Worm (Caenorhabditis elegans) whole organism, late embryonic: ENCODE measurements around the gene F16F9.1.

Experiments
- C08G9.2 ChIP-seq: sonication (generic microtip); optimal IDR thresholded peaks from 2 replicates; lab custom pipeline; 2016; ENCODE audit warnings: mild to moderate bottlenecking, missing genetic modification characterization, moderate library complexity, missing compliant biosample characterization
- C38D4.7 ChIP-seq: fragments of 200-800 bp; sonication (Bioruptor generic); optimal IDR thresholded peaks from 2 replicates; lab custom pipeline; 2018; ENCODE audit warnings: mild to moderate bottlenecking, missing genetic modification characterization, moderate library complexity, missing compliant biosample characterization
- F13H6.1 ChIP-seq: sonication (generic microtip); optimal IDR thresholded peaks from 2 replicates; lab custom pipeline; 2016; ENCODE audit warnings: missing genetic modification characterization, missing compliant biosample characterization
- K02D7.2 ChIP-seq: sonication (generic microtip); optimal IDR thresholded peaks from 2 replicates; lab custom pipeline; 2017; ENCODE audit warnings: mild to moderate bottlenecking, missing genetic modification characterization, missing compliant biosample characterization
- K09A11.1 ChIP-seq: sonication (generic microtip); optimal IDR thresholded peaks from 2 replicates; lab custom pipeline; 2017; ENCODE audit warnings: antibody characterized with exemption, mild to moderate bottlenecking, missing genetic modification characterization, missing compliant biosample characterization; ENCODE audit not compliant: insufficient read depth
- Y22D7AL.16 ChIP-seq: sonication (generic microtip); optimal IDR thresholded peaks from 2 replicates; lab custom pipeline; 2016; ENCODE audit warnings: missing genetic modification characterization, missing compliant biosample characterization
- ahr-1 ChIP-seq: sonication (generic microtip); optimal IDR thresholded peaks from 2 replicates; lab custom pipeline; 2016; ENCODE audit warnings: missing genetic modification characterization, missing compliant biosample characterization
- ama-1 ChIP-seq: fragments of 150-350 bp; optimal IDR thresholded peaks from 2 replicates; lab custom pipeline; 2014
- ceh-19 ChIP-seq: fragments of 200-800 bp; sonication (Bioruptor generic); optimal IDR thresholded peaks from 2 replicates; lab custom pipeline; 2018; ENCODE audit warnings: mild to moderate bottlenecking, missing genetic modification characterization, missing compliant biosample characterization
- ceh-2 ChIP-seq: sonication (generic microtip); optimal IDR thresholded peaks from 2 replicates; lab custom pipeline; 2016; ENCODE audit warnings: missing genotype, missing genetic modification characterization, missing compliant biosample characterization
- ceh-30 ChIP-seq: fragments of 150-350 bp; optimal IDR thresholded peaks from 2 replicates; lab custom pipeline; 2014; ENCODE audit warnings: missing biosample characterization, missing genetic modification characterization
- ceh-31 ChIP-seq: sonication (generic microtip); optimal IDR thresholded peaks from 2 replicates; lab custom pipeline; 2016; ENCODE audit warnings: missing genetic modification characterization, missing compliant biosample characterization
- ceh-34 ChIP-seq: sonication (generic microtip); optimal IDR thresholded peaks from 2 replicates; lab custom pipeline; 2016; ENCODE audit warnings: mild to moderate bottlenecking, missing genetic modification characterization, missing compliant biosample characterization
- ceh-45 ChIP-seq: fragments of 200-800 bp; sonication (Bioruptor generic); IDR thresholded peaks from 2 replicates; pipeline ENCODE4 v1.3.6; 2022; ENCODE audit warnings: missing genetic modification reagents, missing genetic modification characterization, missing compliant biosample characterization
- ceh-48 ChIP-seq: sonication (generic microtip); optimal IDR thresholded peaks from 2 replicates; lab custom pipeline; 2016; ENCODE audit warnings: missing genetic modification characterization, inconsistent platforms, missing compliant biosample characterization
- ceh-9 ChIP-seq: sonication (generic microtip); optimal IDR thresholded peaks from 2 replicates; lab custom pipeline; 2016; ENCODE audit warnings: mild to moderate bottlenecking, missing genetic modification characterization, inconsistent platforms, missing compliant biosample characterization
- che-1 ChIP-seq: sonication (generic microtip); optimal IDR thresholded peaks from 2 replicates; lab custom pipeline; 2016; ENCODE audit warnings: mild to moderate bottlenecking, missing genetic modification characterization, missing compliant biosample characterization
- dve-1 ChIP-seq: sonication (generic microtip); optimal IDR thresholded peaks from 2 replicates; lab custom pipeline; 2017; ENCODE audit warnings: antibody characterized with exemption, mild to moderate bottlenecking, missing genetic modification characterization, missing compliant biosample characterization
- elt-4 ChIP-seq: sonication (generic microtip); optimal IDR thresholded peaks from 2 replicates; lab custom pipeline; 2016; ENCODE audit warnings: missing genetic modification characterization, missing compliant biosample characterization
- ets-4 ChIP-seq: sonication (generic microtip); optimal IDR thresholded peaks from 2 replicates; lab custom pipeline; 2016; ENCODE audit warnings: missing genetic modification characterization, missing compliant biosample characterization
- fax-1 ChIP-seq: sonication (generic microtip); optimal IDR thresholded peaks from 2 replicates; lab custom pipeline; 2016; ENCODE audit warnings: missing genotype, missing genetic modification characterization, missing compliant biosample characterization
- fkh-10 ChIP-seq: fragments of 150-350 bp; optimal IDR thresholded peaks from 2 replicates; lab custom pipeline; 2014; ENCODE audit warnings: missing biosample characterization, missing genetic modification reagents, missing genetic modification characterization
- hlh-13 ChIP-seq: fragments of 200-800 bp; sonication (Bioruptor generic); optimal IDR thresholded peaks from 2 replicates; lab custom pipeline; 2018; ENCODE audit warnings: mild to moderate bottlenecking, missing genetic modification characterization, missing compliant biosample characterization
- hlh-15 ChIP-seq: sonication (generic microtip); optimal IDR thresholded peaks from 2 replicates; lab custom pipeline; 2016; ENCODE audit warnings: missing genetic modification characterization, missing compliant biosample characterization
- hlh-30 ChIP-seq: sonication (generic microtip); optimal IDR thresholded peaks from 2 replicates; lab custom pipeline; 2017; ENCODE audit warnings: antibody characterized with exemption, missing genetic modification characterization, missing compliant biosample characterization; ENCODE audit not compliant: insufficient read depth
- hlh-6 ChIP-seq: sonication (generic microtip); optimal IDR thresholded peaks from 2 replicates; lab custom pipeline; 2016; ENCODE audit warnings: missing genotype, missing genetic modification characterization, missing compliant biosample characterization
- hlh-8 ChIP-seq: sonication (generic microtip); optimal IDR thresholded peaks from 2 replicates; lab custom pipeline; 2016; ENCODE audit warnings: missing genotype, missing genetic modification characterization, missing compliant biosample characterization
- lin-11 ChIP-seq: fragments of 200-800 bp; sonication (Bioruptor generic); optimal IDR thresholded peaks from 2 replicates; lab custom pipeline; 2018; ENCODE audit warnings: mild to moderate bottlenecking, missing genetic modification characterization, missing compliant biosample characterization
- mec-3 ChIP-seq: sonication (generic microtip); optimal IDR thresholded peaks from 2 replicates; lab custom pipeline; 2016; ENCODE audit warnings: borderline replicate concordance, missing genetic modification characterization, missing compliant biosample characterization
- nfya-1 ChIP-seq: sonication (generic microtip); optimal IDR thresholded peaks from 2 replicates; lab custom pipeline; 2017; ENCODE audit warnings: missing genetic modification characterization, mild to moderate bottlenecking, missing compliant biosample characterization, antibody characterized with exemption, moderate library complexity
- nhr-232 ChIP-seq: sonication (generic microtip); optimal IDR thresholded peaks from 2 replicates; lab custom pipeline; 2016; ENCODE audit warnings: missing genetic modification characterization, missing compliant biosample characterization
- npax-4 ChIP-seq: sonication (generic microtip); optimal IDR thresholded peaks from 2 replicates; lab custom pipeline; 2016; ENCODE audit warnings: missing genetic modification characterization, missing compliant biosample characterization
- odd-2 ChIP-seq: sonication (generic microtip); optimal IDR thresholded peaks from 2 replicates; lab custom pipeline; 2017; ENCODE audit warnings: antibody characterized with exemption, mild to moderate bottlenecking, missing genetic modification characterization, missing compliant biosample characterization
- pat-9 ChIP-seq: fragments of 200-800 bp; sonication (Bioruptor generic); optimal IDR thresholded peaks from 2 replicates; lab custom pipeline; 2018; ENCODE audit warnings: mild to moderate bottlenecking, missing genetic modification characterization, moderate library complexity, missing compliant biosample characterization
- pax-1 ChIP-seq: fragments of 150-350 bp; optimal IDR thresholded peaks from 2 replicates; lab custom pipeline; 2014; ENCODE audit warnings: missing biosample characterization, missing genetic modification characterization
- pqm-1 ChIP-seq: sonication (generic microtip); optimal IDR thresholded peaks from 2 replicates; lab custom pipeline; 2016; ENCODE audit warnings: missing genetic modification characterization, missing compliant biosample characterization
- ref-2 ChIP-seq: sonication (generic microtip); optimal IDR thresholded peaks from 2 replicates; lab custom pipeline; 2016; ENCODE audit warnings: missing genetic modification characterization, missing compliant biosample characterization
- rnt-1 ChIP-seq: sonication (generic microtip); optimal IDR thresholded peaks from 2 replicates; lab custom pipeline; 2016; ENCODE audit warnings: missing genetic modification characterization, missing compliant biosample characterization
- sox-4 ChIP-seq: sonication (generic microtip); optimal IDR thresholded peaks from 2 replicates; lab custom pipeline; 2017; ENCODE audit warnings: mild to moderate bottlenecking, missing genetic modification characterization, inconsistent platforms, missing compliant biosample characterization
- tbx-2 ChIP-seq: sonication (generic microtip); optimal IDR thresholded peaks from 2 replicates; lab custom pipeline; 2016; ENCODE audit warnings: missing genetic modification characterization, missing compliant biosample characterization
- tbx-7 ChIP-seq: sonication (generic microtip); optimal IDR thresholded peaks from 2 replicates; lab custom pipeline; 2016; ENCODE audit warnings: missing genotype, missing genetic modification characterization, missing compliant biosample characterization
- ttx-3 ChIP-seq: sonication (generic microtip); optimal IDR thresholded peaks from 2 replicates; lab custom pipeline; 2016; ENCODE audit warnings: missing genetic modification reagents, missing genetic modification characterization, missing compliant biosample characterization
- unc-3 ChIP-seq, 2 experiments: fragments of 200-800 bp in 1 of 2; sonication (Bioruptor generic) in 1 of 2; sonication (generic microtip) in 1 of 2; conservative IDR thresholded peaks in 1 of 2; optimal IDR thresholded peaks in 1 of 2; 2 replicates each; pipeline versions ENCODE4 v1.3.6 to Lab custom; 2016 to 2022; ENCODE audit warnings: missing compliant biosample characterization in 2 of 2, missing genetic modification characterization in 2 of 2, missing genetic modification reagents in 1 of 2
- unc-42 ChIP-seq: sonication (generic microtip); optimal IDR thresholded peaks from 2 replicates; lab custom pipeline; 2016; ENCODE audit warnings: missing genotype, missing genetic modification characterization, missing compliant biosample characterization
- unc-55 ChIP-seq: sonication (generic microtip); optimal IDR thresholded peaks from 2 replicates; lab custom pipeline; 2017; ENCODE audit warnings: missing biosample characterization, missing genetic modification reagents, missing genetic modification characterization
- unc-86 ChIP-seq: sonication (generic microtip); optimal IDR thresholded peaks from 2 replicates; lab custom pipeline; 2016; ENCODE audit warnings: missing genetic modification characterization, missing compliant biosample characterization
- zip-5 ChIP-seq: sonication (generic microtip); optimal IDR thresholded peaks from 2 replicates; lab custom pipeline; 2016; ENCODE audit warnings: missing genetic modification characterization, missing compliant biosample characterization
- ztf-16 ChIP-seq: sonication (generic microtip); optimal IDR thresholded peaks from 2 replicates; lab custom pipeline; 2017; ENCODE audit warnings: missing genetic modification characterization, missing compliant biosample characterization

F16F9.1 gene

DNA sequence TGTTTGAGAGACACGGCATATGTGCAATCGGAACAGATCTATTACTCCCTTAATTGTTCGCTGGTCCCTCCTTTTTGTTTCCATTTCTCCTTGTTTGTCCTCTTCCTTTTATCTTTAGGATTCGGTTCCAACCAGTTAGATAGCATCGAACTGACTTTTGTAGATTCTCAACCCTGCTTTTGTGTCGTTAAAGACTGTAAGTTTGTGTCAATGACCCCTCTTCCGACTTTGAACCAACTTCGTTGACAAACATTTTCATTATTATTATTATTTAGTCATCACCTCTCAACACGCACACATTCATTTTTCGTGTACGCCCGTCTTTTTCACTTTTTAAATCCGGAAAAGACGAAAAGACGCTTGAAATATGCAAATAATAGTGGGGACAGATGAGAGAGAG lies at the start of gene F16F9.1:
Gene F16F9.1, plus strand, starts transcription at position 301 of the 400 bp plus-strand sequence.
- TF ChIP-seq ahr-1 (tag; lab: Kevin White, UChicago) (no peak), lin-11 (no peak), ceh-45 (no peak), elt-4 (tag; lab: Kevin White, UChicago) (no peak), ceh-2 (tag; lab: Kevin White, UChicago) (no peak), dve-1 (tag; lab: Kevin White, UChicago) (no peak), ets-4 (no peak)

DNA sequence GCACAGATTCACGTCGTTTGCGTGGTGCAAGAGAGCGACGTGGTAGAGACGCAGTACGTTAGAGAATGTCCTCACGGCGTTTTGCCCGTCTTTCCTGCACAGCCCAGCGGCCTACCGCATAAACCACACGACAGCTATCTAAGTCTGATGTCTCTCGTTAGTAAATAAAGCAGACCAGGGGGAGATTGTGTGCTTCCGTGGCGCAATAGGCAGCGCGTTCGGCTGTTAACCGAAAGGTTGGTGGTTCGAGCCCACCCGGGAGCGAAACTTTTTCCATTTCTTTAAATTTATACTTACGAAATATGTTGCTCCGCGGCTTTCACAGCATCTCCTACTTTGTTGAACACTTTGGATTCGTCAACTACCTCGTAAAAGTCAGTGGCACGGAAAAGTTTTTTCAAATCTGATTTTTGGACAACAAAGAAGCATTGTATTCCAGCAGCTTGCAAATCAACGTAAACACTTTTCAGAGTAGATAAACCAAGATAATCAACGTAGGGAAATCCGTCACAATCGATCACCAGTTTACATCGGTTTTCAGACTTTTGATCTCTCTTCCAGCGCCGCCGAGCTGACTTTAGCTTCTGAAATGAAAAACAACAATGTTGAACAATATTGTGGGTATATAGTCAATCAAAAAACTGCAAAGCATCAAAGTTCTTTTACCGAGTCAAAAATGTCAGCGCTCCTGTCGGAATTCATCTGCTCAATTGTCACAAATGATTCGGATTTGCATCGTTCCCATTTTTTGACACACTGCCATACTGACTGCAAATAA lies 41.7 kb upstream of the F16F9.1 start:
- no peak for TF ChIP-seq pax-1
- TF ChIP-seq unc-55 (GFP tag; lab: Kevin White, UChicago): peak; percentile 95
- TF ChIP-seq ceh-31: peak; percentile 95
- peak; percentile 92 for TF ChIP-seq dve-1 (tag; lab: Kevin White, UChicago)
- peak; percentile 96 for TF ChIP-seq ref-2 (tag; lab: Kevin White, UChicago)
- peak; percentile 91 for TF ChIP-seq npax-4 (tag; lab: Kevin White, UChicago)
- peak; percentile 93 for TF ChIP-seq hlh-13 (GFP tag; lab: Kevin White, UChicago)
- peak; percentile 96 for TF ChIP-seq unc-3 (GFP tag; conservative IDR thresholded peaks at IDR 0.05; lab: Robert Waterston, UW)
- TF ChIP-seq unc-3 (tag; optimal IDR thresholded peaks at IDR 0.05; lab: Kevin White, UChicago): peak; percentile 90
- TF ChIP-seq ceh-34 (tag; lab: Kevin White, UChicago): peak; percentile 98
- peak; percentile 98 for TF ChIP-seq ceh-45
- peak; percentile 97 for TF ChIP-seq ceh-19
- peak; percentile 87 for TF ChIP-seq ets-4
- TF ChIP-seq sox-4 (tag; lab: Kevin White, UChicago): peak; percentile 96
- TF ChIP-seq nfya-1 (tag; lab: Kevin White, UChicago): peak; percentile 89
- peak; percentile 78 for TF ChIP-seq hlh-30 (tag; lab: Kevin White, UChicago)
- peak; percentile 85 for TF ChIP-seq hlh-15
- peak; percentile 88 for TF ChIP-seq pqm-1 (tag; lab: Kevin White, UChicago)
- peak; percentile 94 for TF ChIP-seq Y22D7AL.16 (tag; lab: Kevin White, UChicago)
- TF ChIP-seq zip-5: peak; percentile 88
- TF ChIP-seq ceh-9 (tag; lab: Kevin White, UChicago): peak; percentile 92
- peak; percentile 88 for TF ChIP-seq lin-11
- peak; percentile 87 for TF ChIP-seq unc-42 (tag; lab: Kevin White, UChicago)
- TF ChIP-seq odd-2 (tag; lab: Kevin White, UChicago): peak; percentile 76
- peak; percentile 93 for TF ChIP-seq che-1
- peak; percentile 92 for TF ChIP-seq C38D4.7 (GFP tag; lab: Kevin White, UChicago)
- TF ChIP-seq fax-1 (tag; lab: Kevin White, UChicago): peak; percentile 90
- peak; percentile 44 for TF ChIP-seq mec-3 (tag; lab: Kevin White, UChicago)
- peak; percentile 84 for TF ChIP-seq C08G9.2
- TF ChIP-seq nhr-232: peak; percentile 92
- peak; percentile 59 for TF ChIP-seq fkh-10 (GFP tag; lab: Kevin White, UChicago)
- peak; percentile 93 for TF ChIP-seq ttx-3 (tag; lab: Kevin White, UChicago)
- TF ChIP-seq F13H6.1 (tag; lab: Kevin White, UChicago): peak; percentile 94
- peak; percentile 95 for TF ChIP-seq unc-86 (tag; lab: Kevin White, UChicago)
- TF ChIP-seq K09A11.1 (tag; lab: Kevin White, UChicago): peak; percentile 95
- TF ChIP-seq ceh-48 (tag; lab: Kevin White, UChicago): peak; percentile 87
- TF ChIP-seq ztf-16: peak; percentile 97
- TF ChIP-seq K02D7.2 (tag; lab: Kevin White, UChicago): peak; percentile 97
- TF ChIP-seq tbx-2 (tag; lab: Kevin White, UChicago): peak; percentile 98
- TF ChIP-seq pat-9 (tag; lab: Kevin White, UChicago): peak; percentile 96
- peak; percentile 77 for TF ChIP-seq tbx-7 (tag; lab: Kevin White, UChicago)
- TF ChIP-seq rnt-1 (tag; lab: Kevin White, UChicago): peak; percentile 98
- peak; percentile 85 for TF ChIP-seq ceh-30
- peak; percentile 94 for TF ChIP-seq hlh-6 (tag; lab: Kevin White, UChicago)
- no peak for TF ChIP-seq ama-1 (lab: Kevin White, UChicago)
- TF ChIP-seq hlh-8 (tag; lab: Kevin White, UChicago): peak; percentile 92
